Worm (Caenorhabditis elegans) whole organism, early embryonic: ENCODE data around the gene col-133.

Experiments
- ama-1 ChIP-seq: fragments of 150-350 bp; optimal IDR thresholded peaks from 2 replicates; lab custom pipeline; 2014
- tbx-37 ChIP-seq: fragments of 200-800 bp; sonication (Bioruptor generic); conservative IDR thresholded peaks from 2 replicates; pipeline ENCODE4 v1.3.6; 2022; ENCODE audit warnings: missing genetic modification reagents, missing genetic modification characterization, missing compliant biosample characterization

DNA sequence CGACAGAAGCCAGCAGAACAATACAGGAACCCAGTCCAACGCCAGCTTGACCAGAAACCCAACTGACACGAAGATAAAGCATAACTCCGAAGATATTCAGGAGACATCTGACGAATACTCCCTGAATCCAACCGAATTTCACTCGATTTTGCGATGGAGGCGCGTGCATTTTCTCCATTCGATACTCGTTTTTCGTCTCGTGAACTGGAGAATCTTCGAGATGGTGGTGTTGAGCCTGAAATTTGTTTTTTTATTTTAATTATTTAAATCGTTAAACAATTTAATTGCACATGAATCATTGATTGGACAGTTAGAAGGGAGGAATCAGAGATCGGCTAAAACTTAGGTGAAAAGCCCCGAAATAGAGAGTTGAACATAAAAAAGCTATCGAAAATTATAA lies 15.2 kb upstream of the col-133 start:
- TF ChIP-seq ama-1 (lab: Kevin White, UChicago) (no peak), tbx-37 (no peak)
